Worm (Caenorhabditis elegans) whole organism, early embryonic: ENCODE results near the gene C13F10.8.

Experiments
- B0310.2 ChIP-seq: sonication (generic microtip); optimal IDR thresholded peaks from 2 replicates; lab custom pipeline; 2016; ENCODE audit warnings: mild to moderate bottlenecking, missing genetic modification characterization, missing compliant biosample characterization
- aly-1 ChIP-seq: sonication (generic microtip); optimal IDR thresholded peaks from 2 replicates; lab custom pipeline; 2016; ENCODE audit warnings: missing genetic modification characterization, missing compliant biosample characterization
- ama-1 ChIP-seq: fragments of 150-350 bp; optimal IDR thresholded peaks from 2 replicates; lab custom pipeline; 2014
- ets-7 ChIP-seq: sonication (generic microtip); optimal IDR thresholded peaks from 2 replicates; lab custom pipeline; 2016; ENCODE audit warnings: missing genotype, missing genetic modification characterization, missing compliant biosample characterization
- hnd-1 ChIP-seq: sonication (generic microtip); optimal IDR thresholded peaks from 2 replicates; lab custom pipeline; 2016; ENCODE audit warnings: missing genetic modification characterization, missing compliant biosample characterization
- pes-1 ChIP-seq: fragments of 200-800 bp; sonication (Bioruptor generic); IDR thresholded peaks from 2 replicates; pipeline ENCODE4 v1.3.6; 2022; ENCODE audit warnings: missing genetic modification reagents, missing genetic modification characterization, missing compliant biosample characterization
- scrt-1 ChIP-seq: fragments of 200-800 bp; sonication (Bioruptor generic); IDR thresholded peaks from 2 replicates; pipeline ENCODE4 v1.3.6; 2022; ENCODE audit warnings: missing genetic modification characterization, missing compliant biosample characterization
- sea-1 ChIP-seq: fragments of 200-800 bp; sonication (Bioruptor generic); conservative IDR thresholded peaks from 2 replicates; pipeline ENCODE4 v1.3.6; 2022; ENCODE audit warnings: missing genetic modification characterization, missing compliant biosample characterization
- tbx-11 ChIP-seq: fragments of 200-800 bp; sonication (Bioruptor generic); IDR thresholded peaks from 2 replicates; pipeline ENCODE4 v1.3.6; 2022; ENCODE audit warnings: missing genetic modification characterization, missing compliant biosample characterization
- tbx-37 ChIP-seq: fragments of 200-800 bp; sonication (Bioruptor generic); conservative IDR thresholded peaks from 2 replicates; pipeline ENCODE4 v1.3.6; 2022; ENCODE audit warnings: missing genetic modification reagents, missing genetic modification characterization, missing compliant biosample characterization
- tra-4 ChIP-seq: sonication (generic microtip); optimal IDR thresholded peaks from 2 replicates; lab custom pipeline; 2017; ENCODE audit warnings: missing genetic modification characterization, missing compliant biosample characterization

The C13F10.8 gene

ce11 chrV:7178843-7179242, 42.0 kb downstream of the C13F10.8 start, which contains the start of gene cpsf-2:
TSS of gene cpsf-2 (plus strand) at chrV:7179172.
- TF ChIP-seq hnd-1 (tag; lab: Kevin White, UChicago): no peak
- TF ChIP-seq B0310.2 (tag; lab: Kevin White, UChicago): no peak
- no peak for TF ChIP-seq ama-1 (lab: Kevin White, UChicago)
- TF ChIP-seq pes-1 (GFP tag; lab: Robert Waterston, UW): no peak
- no peak for TF ChIP-seq sea-1 (GFP tag; lab: Robert Waterston, UW)
- no peak for TF ChIP-seq ets-7
- no peak for TF ChIP-seq scrt-1 (GFP tag; lab: Robert Waterston, UW)
- no peak for TF ChIP-seq tra-4
- TF ChIP-seq aly-1: no peak

- TF ChIP-seq ama-1 (lab: Kevin White, UChicago): no peak
- no peak for TF ChIP-seq tra-4
- TF ChIP-seq sea-1 (GFP tag; lab: Robert Waterston, UW): no peak
- no peak for TF ChIP-seq tbx-37 (GFP tag; lab: Robert Waterston, UW)
- no peak for TF ChIP-seq pes-1 (GFP tag; lab: Robert Waterston, UW)
- no peak for TF ChIP-seq scrt-1 (GFP tag; lab: Robert Waterston, UW)
- no peak for TF ChIP-seq tbx-11 (GFP tag; lab: Robert Waterston, UW)
Observed at ce11 chrV:7175201-7175600, 45.6 kb downstream of the C13F10.8 start, which contains the start of gene lgc-39. TSS of gene lgc-39 (plus strand) at chrV:7175501.
